Worm (Caenorhabditis elegans): ENCODE results near the gene C05C8.5.

C05C8.5 gene

ce11 chrV:7234726-7235125 is at the start of gene C05C8.5:
TSS of gene C05C8.5 (minus strand) at chrV:7234826.
- TF ChIP-seq nhr-12 (tag; optimal IDR thresholded peaks at IDR 0.05) (no peak), nhr-28 (tag; optimal IDR thresholded peaks at IDR 0.05) (no peak), efl-3 (GFP tag; optimal IDR thresholded peaks at IDR 0.05) (no peak), zip-4 (GFP tag; optimal IDR thresholded peaks at IDR 0.05) (no peak), alr-1 (tag; optimal IDR thresholded peaks at IDR 0.05; ENCODE audit: borderline replicate concordance) (no peak), ets-5 (GFP tag; IDR thresholded peaks at IDR 0.05) (no peak), lin-35 (GFP tag; optimal IDR thresholded peaks at IDR 0.05) (no peak), ceh-8 (GFP tag; optimal IDR thresholded peaks at IDR 0.05) (no peak), xbp-1 (tag; optimal IDR thresholded peaks at IDR 0.05) (no peak)

- TF ChIP-seq mef-2 (tag; optimal IDR thresholded peaks at IDR 0.05): no peak
- no peak for TF ChIP-seq tlp-1 (tag; optimal IDR thresholded peaks at IDR 0.05)
- TF ChIP-seq ces-1 (GFP tag; optimal IDR thresholded peaks at IDR 0.05): no peak
- no peak for TF ChIP-seq snu-23 (GFP tag; optimal IDR thresholded peaks at IDR 0.05)
- no peak for TF ChIP-seq nhr-71 (tag; optimal IDR thresholded peaks at IDR 0.05)
- TF ChIP-seq lir-3 (tag; optimal IDR thresholded peaks at IDR 0.05; ENCODE audit: poor library complexity): no peak
- TF ChIP-seq pax-3 (tag; optimal IDR thresholded peaks at IDR 0.05): no peak
- no peak for TF ChIP-seq fos-1 (tag; optimal IDR thresholded peaks at IDR 0.05)
- TF ChIP-seq hpl-2 (GFP tag; optimal IDR thresholded peaks at IDR 0.05): no peak
- no peak for TF ChIP-seq lin-14 (GFP tag; optimal IDR thresholded peaks at IDR 0.05)
- TF ChIP-seq jun-1 (tag; optimal IDR thresholded peaks at IDR 0.05): no peak
Measured at ce11 chrV:7282037-7282436, 47.4 kb upstream of the C05C8.5 start, which contains the start of gene C13A2.3. TSS of gene C13A2.3 (plus strand) at chrV:7282337.

ce11 chrV:7279090-7279489 is 44.5 kb upstream of the C05C8.5 start, which contains the start of gene C13A2.4:
TSS of gene C13A2.4 (plus strand) at chrV:7279390.
- TF ChIP-seq pag-3 (tag; optimal IDR thresholded peaks at IDR 0.05; ENCODE audit: borderline replicate concordance, insufficient read depth) (no peak), alr-1 (tag; optimal IDR thresholded peaks at IDR 0.05; ENCODE audit: borderline replicate concordance) (no peak), unc-30 (tag; optimal IDR thresholded peaks at IDR 0.05) (no peak), blmp-1 (tag; optimal IDR thresholded peaks at IDR 0.05) (no peak), fos-1 (tag; optimal IDR thresholded peaks at IDR 0.05) (no peak), ama-1 (optimal IDR thresholded peaks at IDR 0.05) (no peak), efl-1 (optimal IDR thresholded peaks at IDR 0.05) (no peak), efl-1 (GFP tag; optimal IDR thresholded peaks at IDR 0.05 in 1 of 2) (peak in 1 of 2 experiments; percentile 23)

ce11 chrV:7275491-7275890 is 40.9 kb upstream of the C05C8.5 start, which contains the start of gene C13A2.5:
TSS of gene C13A2.5 (plus strand) at chrV:7275791.
- no peak for TF ChIP-seq ets-5 (GFP tag; IDR thresholded peaks at IDR 0.05)

- no peak for TF ChIP-seq ztf-11 (tag; optimal IDR thresholded peaks at IDR 0.05)
- TF ChIP-seq egl-27 (tag; optimal IDR thresholded peaks at IDR 0.05): no peak
- no peak for TF ChIP-seq nhr-19 (GFP tag; conservative IDR thresholded peaks at IDR 0.05)
- TF ChIP-seq pag-3 (tag; optimal IDR thresholded peaks at IDR 0.05; ENCODE audit: borderline replicate concordance, insufficient read depth): no peak
- TF ChIP-seq mef-2 (tag; optimal IDR thresholded peaks at IDR 0.05): no peak
- TF ChIP-seq swsn-7 (tag; optimal IDR thresholded peaks at IDR 0.05): no peak
- TF ChIP-seq fos-1 (tag; optimal IDR thresholded peaks at IDR 0.05): no peak
- TF ChIP-seq nhr-28 (tag; optimal IDR thresholded peaks at IDR 0.05): no peak
- TF ChIP-seq ceh-63 (GFP tag; optimal IDR thresholded peaks at IDR 0.05): no peak
- TF ChIP-seq sup-37 (GFP tag; optimal IDR thresholded peaks at IDR 0.05): no peak
- no peak for TF ChIP-seq lin-39 (tag; optimal IDR thresholded peaks at IDR 0.05)
- TF ChIP-seq dsc-1 (tag; optimal IDR thresholded peaks at IDR 0.05): no peak
- TF ChIP-seq xbp-1 (tag; optimal IDR thresholded peaks at IDR 0.05): no peak
- TF ChIP-seq F16B12.6 (tag; optimal IDR thresholded peaks at IDR 0.05): no peak
- TF ChIP-seq fkh-4 (tag; optimal IDR thresholded peaks at IDR 0.05; ENCODE audit: borderline replicate concordance): no peak
Measured at ce11 chrV:7274992-7275391, 40.4 kb upstream of the C05C8.5 start, which contains the start of gene C13A2.10. TSS of gene C13A2.10 (minus strand) at chrV:7275092.

Measured in whole organism, L1 larva.